Worm (Caenorhabditis elegans) whole organism, L3 larva: ENCODE measurements around the gene dnbp-1.

Experiments used
- ceh-28 ChIP-seq: fragments of 150-350 bp; optimal IDR thresholded peaks from 2 replicates; lab custom pipeline; 2014; ENCODE audit warnings: missing biosample characterization, missing genetic modification reagents, missing genetic modification characterization
- egl-5 ChIP-seq: fragments of 150-350 bp; optimal IDR thresholded peaks from 2 replicates; lab custom pipeline; 2017; ENCODE audit warnings: missing biosample characterization, missing genetic modification reagents, missing genetic modification characterization, inconsistent platforms
- eor-1 ChIP-seq, 2 experiments: fragments of 150-350 bp; optimal IDR thresholded peaks; 2 replicates each; lab custom pipeline; 2014 to 2018; ENCODE audit warnings: missing biosample characterization in 2 of 2, missing genetic modification characterization in 2 of 2
- nhr-76 ChIP-seq: fragments of 150-350 bp; sonication (generic microtip); optimal IDR thresholded peaks from 5 replicates; lab custom pipeline; 2014; ENCODE audit warnings: missing biosample characterization, missing genetic modification characterization
- sea-2 ChIP-seq: fragments of 150-350 bp; sonication (generic microtip); optimal IDR thresholded peaks from 4 replicates; lab custom pipeline; 2014; ENCODE audit warnings: missing biosample characterization, missing genetic modification reagents, missing genetic modification characterization

- TF ChIP-seq ceh-28, result no peak
- no peak for TF ChIP-seq nhr-76
- no peak for TF ChIP-seq eor-1 (tag; optimal IDR thresholded peaks at IDR 0.05; lab: Kevin White, UChicago)
- no peak for TF ChIP-seq sea-2 (GFP tag; lab: Kevin White, UChicago)
- TF ChIP-seq egl-5 (tag; lab: Kevin White, UChicago), result no peak
These were observed 29.1 kb upstream of the dnbp-1 start for ce11 chrIV:14008709-14009108.
